Fruit fly (Drosophila melanogaster) whole organism, embryonic: Measurements from ENCODE around the gene CG17650.
A peak's percentile ranks its signal among the peaks of the same experiment; 100 is the strongest.

ENCODE experiments used
- Atf3 ChIP-seq: fragments of 200-800 bp; sonication (Bioruptor generic); optimal IDR thresholded peaks from 3 replicates; lab custom pipeline; 2016; ENCODE audit warnings: missing biosample characterization, missing genetic modification characterization
- Blimp-1 ChIP-seq: fragments of 200-800 bp; sonication (Bioruptor generic); optimal IDR thresholded peaks from 3 replicates; lab custom pipeline; 2018; ENCODE audit warnings: missing biosample characterization, missing genetic modification characterization, mild to moderate bottlenecking, moderate library complexity, missing genetic modification reagents
- CG10431 ChIP-seq: fragments of 200-800 bp; sonication (Bioruptor generic); optimal IDR thresholded peaks from 3 replicates; lab custom pipeline; 2018; ENCODE audit warnings: missing biosample characterization, mild to moderate bottlenecking, missing genetic modification characterization
- CG10979 ChIP-seq: fragments of 200-800 bp; sonication (Bioruptor generic); optimal IDR thresholded peaks from 2 replicates; lab custom pipeline; 2018; ENCODE audit warnings: missing biosample characterization, mild to moderate bottlenecking, missing genetic modification characterization, moderate library complexity
- CG11247 ChIP-seq: fragments of 200-800 bp; sonication (Bioruptor generic); IDR thresholded peaks from 2 replicates; pipeline ENCODE4 v1.3.6; 2022; ENCODE audit warnings: missing biosample characterization, missing genetic modification characterization
- CG11398 ChIP-seq: fragments of 200-800 bp; sonication (Bioruptor generic); optimal IDR thresholded peaks from 2 replicates; lab custom pipeline; 2016; ENCODE audit warnings: missing biosample characterization, missing genetic modification characterization
- CG11560 ChIP-seq: fragments of 200-800 bp; sonication (Bioruptor generic); IDR thresholded peaks from 3 replicates; pipeline ENCODE4 v1.3.6; 2022; ENCODE audit warnings: missing biosample characterization, missing genetic modification characterization
- CG12769 ChIP-seq: fragments of 200-800 bp; sonication (Bioruptor generic); optimal IDR thresholded peaks from 2 replicates; lab custom pipeline; 2019; ENCODE audit warnings: missing biosample characterization, mild to moderate bottlenecking, missing genetic modification characterization, moderate library complexity
- CG14014 ChIP-seq: fragments of 200-800 bp; sonication (Bioruptor generic); IDR thresholded peaks from 2 replicates; pipeline ENCODE4 v1.3.6; 2022; ENCODE audit warnings: missing biosample characterization, missing genetic modification characterization
- CG14667 ChIP-seq: fragments of 200-800 bp; sonication (Bioruptor generic); IDR thresholded peaks from 2 replicates; pipeline ENCODE4 v1.3.6; 2022; ENCODE audit warnings: missing biosample characterization, missing genetic modification characterization
- CG15696 ChIP-seq: fragments of 200-800 bp; sonication (Bioruptor generic); optimal IDR thresholded peaks from 2 replicates; lab custom pipeline; 2019; ENCODE audit warnings: missing biosample characterization, mild to moderate bottlenecking, missing genetic modification characterization, moderate library complexity
- CG17829 ChIP-seq: fragments of 200-800 bp; optimal IDR thresholded peaks from 2 replicates; lab custom pipeline; 2019; ENCODE audit warnings: missing biosample characterization, mild to moderate bottlenecking, missing genetic modification characterization, moderate library complexity
- CG2129 ChIP-seq: fragments of 200-800 bp; sonication (Bioruptor generic); IDR thresholded peaks from 2 replicates; pipeline ENCODE4 v1.3.6; 2022; ENCODE audit warnings: missing biosample characterization, missing genetic modification characterization; ENCODE audit not compliant: partially characterized antibody
- CG2202 ChIP-seq: fragments of 200-800 bp; sonication (Bioruptor generic); optimal IDR thresholded peaks from 2 replicates; lab custom pipeline; 2018; ENCODE audit warnings: missing biosample characterization, mild to moderate bottlenecking, missing genetic modification characterization
- CG2712 ChIP-seq: fragments of 200-800 bp; optimal IDR thresholded peaks from 3 replicates; lab custom pipeline; 2019; ENCODE audit warnings: missing biosample characterization, mild to moderate bottlenecking, missing genetic modification characterization, moderate library complexity
- CG31441 ChIP-seq: fragments of 200-800 bp; sonication (Bioruptor generic); IDR thresholded peaks from 2 replicates; pipeline ENCODE4 v1.3.6; 2022; ENCODE audit warnings: missing biosample characterization, missing genetic modification characterization
- CG34376 ChIP-seq: fragments of 200-800 bp; sonication (Bioruptor generic); optimal IDR thresholded peaks from 2 replicates; lab custom pipeline; 2018; ENCODE audit warnings: missing biosample characterization, mild to moderate bottlenecking, missing genetic modification characterization
- CG8089 ChIP-seq: fragments of 200-800 bp; sonication (Bioruptor generic); optimal IDR thresholded peaks from 3 replicates; lab custom pipeline; 2016; ENCODE audit warnings: missing biosample characterization, missing genetic modification characterization
- CG8478 ChIP-seq: fragments of >200 bp; optimal IDR thresholded peaks from 2 replicates; lab custom pipeline; 2018
- CrebB ChIP-seq: fragments of 200-800 bp; sonication (Bioruptor generic); optimal IDR thresholded peaks from 3 replicates; lab custom pipeline; 2018; ENCODE audit warnings: missing biosample characterization, mild to moderate bottlenecking, missing genetic modification characterization
- Dad ChIP-seq: fragments of 200-800 bp; sonication (Bioruptor generic); optimal IDR thresholded peaks from 3 replicates; lab custom pipeline; 2016; ENCODE audit warnings: missing biosample characterization, missing genetic modification characterization
- Dfd ChIP-seq, 2 experiments: fragments of >200 bp; optimal IDR thresholded peaks; 2 replicates each; lab custom pipeline; 2017; ENCODE audit warnings: missing biosample characterization in 2 of 2, missing genetic modification characterization in 2 of 2
- Dref ChIP-seq: fragments of 200-800 bp; sonication (Bioruptor generic); IDR thresholded peaks from 2 replicates; pipeline ENCODE4 v1.3.6; 2022; ENCODE audit warnings: missing biosample characterization, missing genetic modification characterization
- Gug ChIP-seq: fragments of 200-800 bp; sonication (Bioruptor generic); IDR thresholded peaks from 4 replicates; pipeline ENCODE4 v1.3.6; 2022; ENCODE audit warnings: missing biosample characterization, missing genetic modification characterization
- HLH54F ChIP-seq: fragments of 200-800 bp; sonication (Bioruptor generic); optimal IDR thresholded peaks from 3 replicates; lab custom pipeline; 2016; ENCODE audit warnings: missing biosample characterization, missing genetic modification characterization
- Meics ChIP-seq: fragments of 200-800 bp; sonication (Bioruptor generic); optimal IDR thresholded peaks from 2 replicates; lab custom pipeline; 2017; ENCODE audit warnings: missing biosample characterization, mild to moderate bottlenecking, missing genetic modification characterization
- Six4 ChIP-seq: fragments of 200-800 bp; sonication (Bioruptor generic); optimal IDR thresholded peaks from 2 replicates; lab custom pipeline; 2016; ENCODE audit warnings: missing biosample characterization, missing genetic modification characterization
- Sry-β ChIP-seq: fragments of 200-800 bp; sonication (Bioruptor generic); optimal IDR thresholded peaks from 2 replicates; lab custom pipeline; 2018; ENCODE audit warnings: missing biosample characterization, mild to moderate bottlenecking, missing genetic modification characterization, moderate library complexity
- Taf1 ChIP-seq: fragments of 200-800 bp; sonication (Bioruptor generic); IDR thresholded peaks from 2 replicates; pipeline ENCODE4 v1.3.6; 2022; ENCODE audit warnings: missing biosample characterization, missing genetic modification characterization
- cas ChIP-seq: fragments of 200-800 bp; sonication (Bioruptor generic); IDR thresholded peaks from 2 replicates; pipeline ENCODE4 v1.3.6; 2022; ENCODE audit warnings: missing biosample characterization, missing genetic modification characterization
- chif ChIP-seq, 2 experiments: fragments of 200-800 bp; sonication (Bioruptor generic); optimal IDR thresholded peaks; 3 replicates each; lab custom pipeline; 2016; ENCODE audit warnings: missing biosample characterization in 2 of 2, missing genetic modification characterization in 2 of 2
- chm ChIP-seq: fragments of 200-800 bp; sonication (Bioruptor generic); IDR thresholded peaks from 2 replicates; pipeline ENCODE4 v1.3.6; 2022; ENCODE audit warnings: missing biosample characterization, missing genetic modification characterization
- dati ChIP-seq: fragments of 200-800 bp; sonication (Bioruptor generic); IDR thresholded peaks from 2 replicates; pipeline ENCODE4 v1.3.6; 2022; ENCODE audit warnings: missing biosample characterization, missing genetic modification characterization
- eve ChIP-seq, 2 experiments: fragments of >200 bp; optimal IDR thresholded peaks; 2 replicates each; lab custom pipeline; 2017; ENCODE audit warnings: missing biosample characterization in 2 of 2, missing genetic modification characterization in 2 of 2
- fd102C ChIP-seq: fragments of 200-800 bp; sonication (Bioruptor generic); optimal IDR thresholded peaks from 2 replicates; lab custom pipeline; 2018; ENCODE audit warnings: missing biosample characterization, mild to moderate bottlenecking, missing genetic modification characterization, moderate library complexity
- fd96Cb ChIP-seq: fragments of 200-800 bp; sonication (Bioruptor generic); optimal IDR thresholded peaks from 2 replicates; lab custom pipeline; 2018; ENCODE audit warnings: missing biosample characterization, mild to moderate bottlenecking, missing genetic modification characterization, moderate library complexity
- jing ChIP-seq: fragments of 200-800 bp; sonication (Bioruptor generic); optimal IDR thresholded peaks from 2 replicates; lab custom pipeline; 2018; ENCODE audit warnings: missing biosample characterization, mild to moderate bottlenecking, missing genetic modification characterization
- ken ChIP-seq: fragments of 200-800 bp; sonication (Bioruptor generic); IDR thresholded peaks from 3 replicates; pipeline ENCODE4 v1.3.6; 2022; ENCODE audit warnings: missing biosample characterization, missing genetic modification characterization
- lov ChIP-seq, 2 experiments: fragments of 200-800 bp in 1 of 2; fragments of >200 bp in 1 of 2; sonication (Bioruptor generic) in 1 of 2; IDR thresholded peaks in 1 of 2; optimal IDR thresholded peaks in 1 of 2; 2 replicates in 1 of 2; 3 replicates in 1 of 2; pipeline versions ENCODE4 v1.3.6 to Lab custom; 2017 to 2022; ENCODE audit warnings: missing biosample characterization in 1 of 2, missing genetic modification characterization in 1 of 2
- luna ChIP-seq: fragments of 200-800 bp; sonication (Bioruptor generic); optimal IDR thresholded peaks from 2 replicates; lab custom pipeline; 2016; ENCODE audit warnings: missing biosample characterization, missing genetic modification characterization
- mirr ChIP-seq: fragments of 200-800 bp; sonication (Bioruptor generic); optimal IDR thresholded peaks from 3 replicates; lab custom pipeline; 2018; ENCODE audit warnings: missing biosample characterization, mild to moderate bottlenecking, missing genetic modification characterization
- pros ChIP-seq: fragments of 200-800 bp; sonication (Bioruptor generic); optimal IDR thresholded peaks from 3 replicates; lab custom pipeline; 2019; ENCODE audit warnings: missing biosample characterization, mild to moderate bottlenecking, missing genetic modification characterization, moderate library complexity
- repo ChIP-seq: fragments of 200-800 bp; sonication (Bioruptor generic); optimal IDR thresholded peaks from 2 replicates; lab custom pipeline; 2016; ENCODE audit warnings: missing biosample characterization, missing genetic modification characterization
- sisA ChIP-seq: fragments of 200-800 bp; sonication (Bioruptor generic); IDR thresholded peaks from 2 replicates; pipeline ENCODE4 v1.3.6; 2022; ENCODE audit warnings: missing biosample characterization, missing genetic modification characterization
- tgo ChIP-seq: fragments of 200-800 bp; sonication (Bioruptor generic); IDR thresholded peaks from 3 replicates; pipeline ENCODE4 v1.3.6; 2022; ENCODE audit warnings: missing biosample characterization, missing genetic modification characterization
- tll ChIP-seq, 2 experiments: fragments of 200-800 bp in 1 of 2; fragments of >200 bp in 1 of 2; sonication (Bioruptor generic) in 1 of 2; optimal IDR thresholded peaks; 2 replicates each; lab custom pipeline; 2017 to 2019; ENCODE audit warnings: missing biosample characterization in 2 of 2, missing genetic modification characterization in 2 of 2, mild to moderate bottlenecking in 1 of 2, moderate library complexity in 1 of 2
- unc-4 ChIP-seq: fragments of 200-800 bp; sonication (Bioruptor generic); IDR thresholded peaks from 2 replicates; pipeline ENCODE4 v1.3.6; 2022; ENCODE audit warnings: missing biosample characterization, missing genetic modification characterization; ENCODE audit not compliant: partially characterized antibody
- unpg ChIP-seq: fragments of 200-800 bp; sonication (Bioruptor generic); optimal IDR thresholded peaks from 3 replicates; lab custom pipeline; 2018; ENCODE audit warnings: missing biosample characterization, mild to moderate bottlenecking, missing genetic modification characterization, moderate library complexity
- usp ChIP-seq: fragments of >200 bp; optimal IDR thresholded peaks from 2 replicates; lab custom pipeline; 2017; ENCODE audit warnings: missing biosample characterization, missing genetic modification characterization
- yki ChIP-seq: fragments of >200 bp; optimal IDR thresholded peaks from 3 replicates; lab custom pipeline; 2018

The CG17650 gene

DNA sequence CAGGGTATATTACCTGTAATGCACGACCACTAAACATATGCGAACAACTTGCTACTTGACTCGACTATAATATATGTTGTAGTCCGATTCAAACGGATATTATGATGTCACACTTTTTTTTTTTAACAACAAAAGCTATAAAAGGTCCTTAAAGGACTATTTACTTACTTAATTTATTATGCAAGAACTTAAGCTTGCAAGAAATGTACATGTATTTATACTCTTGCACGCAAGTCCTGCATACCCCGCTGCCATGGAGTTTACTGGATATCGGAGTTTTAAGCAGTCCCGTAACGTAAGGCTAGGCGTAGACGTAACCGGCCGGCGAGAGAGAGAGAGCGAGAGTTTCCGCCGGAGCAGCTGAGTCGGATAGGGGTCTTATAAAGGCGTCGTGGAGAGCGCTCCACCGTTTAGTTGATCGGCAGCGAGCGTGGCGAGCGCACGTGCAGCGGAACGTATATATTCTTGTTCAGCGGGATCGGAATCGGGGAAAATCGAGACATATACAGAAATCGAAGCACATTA lies 21.8 kb downstream of the CG17650 start (continued):
- TF ChIP-seq Meics (GFP tag; lab: Kevin White, UChicago) (peak; percentile 81), Six4 (GFP tag; lab: Kevin White, UChicago) (peak; percentile 76), CG14667 (GFP tag; lab: Robert Waterston, UW) (peak; percentile 85), CG10979 (tag; lab: Kevin White, UChicago) (peak; percentile 88), dati (GFP tag; lab: Robert Waterston, UW) (peak; percentile 69), CG31441 (GFP tag; lab: Robert Waterston, UW) (peak; percentile 89), CG8089 (GFP tag; lab: Kevin White, UChicago) (peak; percentile 89), luna (peak; percentile 47), yki (lab: Kevin White, UChicago) (peak; percentile 57), Blimp-1 (GFP tag; lab: Kevin White, UChicago) (peak; percentile 85), lov (optimal IDR thresholded peaks at IDR 0.05; lab: Kevin White, UChicago) (no peak), lov (GFP tag; IDR thresholded peaks at IDR 0.05; lab: Robert Waterston, UW) (peak; percentile 78; the same call in 2 of the 3 replicates), CG11560 (peak; percentile 75; the same call in 2 of the 3 replicates), CG14014 (GFP tag; lab: Robert Waterston, UW) (peak; percentile 74), CG2129 (GFP tag; lab: Robert Waterston, UW) (no peak), CG17829 (tag; lab: Kevin White, UChicago) (peak; percentile 76), Dref (GFP tag; lab: Robert Waterston, UW) (no peak), pros (GFP tag; lab: Kevin White, UChicago) (no peak), CG15696 (tag; lab: Kevin White, UChicago) (peak; percentile 57), repo (GFP tag; lab: Kevin White, UChicago) (peak; percentile 74), CG11247 (peak; percentile 80), CG10431 (GFP tag; lab: Kevin White, UChicago) (no peak), Dfd (GFP tag; optimal IDR thresholded peaks at IDR 0.05; lab: Kevin White, UChicago) (no peak), CG34376 (GFP tag; lab: Kevin White, UChicago) (peak; percentile 19), sisA (peak; percentile 91), usp (no peak), CG8478 (no peak), unpg (GFP tag; lab: Kevin White, UChicago) (peak; percentile 88), jing (GFP tag; lab: Kevin White, UChicago) (peak; percentile 87), HLH54F (peak; percentile 89), chif (GFP tag; optimal IDR thresholded peaks at IDR 0.05; lab: Kevin White, UChicago) (peak; percentile 87 to 94), Gug (GFP tag; lab: Robert Waterston, UW) (peak; percentile 89), tgo (GFP tag; lab: Robert Waterston, UW) (peak; percentile 86), fd102C (GFP tag; lab: Kevin White, UChicago) (no peak), eve (GFP tag; optimal IDR thresholded peaks at IDR 0.05; lab: Kevin White, UChicago) (peak in 1 of 2 experiments; percentile 94), tll (GFP tag; optimal IDR thresholded peaks at IDR 0.05; lab: Kevin White, UChicago) (peak in 1 of 2 experiments; percentile 47), fd96Cb (peak; percentile 92), CrebB (tag; lab: Kevin White, UChicago) (peak; percentile 63), chm (GFP tag; lab: Robert Waterston, UW) (no peak; the same call in 1 of the 2 replicates), CG12769 (tag; lab: Kevin White, UChicago) (peak; percentile 87), Dad (peak; percentile 80), Taf1 (GFP tag; lab: Robert Waterston, UW) (peak; percentile 58; the same call in 1 of the 2 replicates), ken (GFP tag; lab: Robert Waterston, UW) (peak; percentile 82; the same call in 2 of the 3 replicates), unc-4 (GFP tag; lab: Robert Waterston, UW) (0 out of 2 replicates have a peak, but pooled peaks have one; percentile 32), mirr (GFP tag; lab: Kevin White, UChicago) (peak; percentile 40), Atf3 (GFP tag; lab: Kevin White, UChicago) (peak; percentile 90), CG2712 (peak; percentile 92), Sry-β (GFP tag; lab: Kevin White, UChicago) (no peak), cas (GFP tag; lab: Robert Waterston, UW) (peak; percentile 61; the same call in 1 of the 2 replicates), CG11398 (GFP tag; lab: Kevin White, UChicago) (peak; percentile 82), CG2202 (tag; lab: Kevin White, UChicago) (peak; percentile 69)
